Worm (Caenorhabditis elegans) whole organism, young adult: Measurements from ENCODE around the gene C16A3.2.

ENCODE experiments used
- B0019.2 ChIP-seq: fragments of 200-800 bp; sonication (Bioruptor generic); conservative IDR thresholded peaks from 2 replicates; pipeline ENCODE4 v1.3.6; 2022; ENCODE audit warnings: missing genetic modification reagents, missing genetic modification characterization, missing compliant biosample characterization
- C17E4.6 ChIP-seq: fragments of 200-800 bp; sonication (Bioruptor generic); IDR thresholded peaks from 2 replicates; pipeline ENCODE4 v1.3.6; 2022; ENCODE audit warnings: missing genetic modification reagents, missing genetic modification characterization, missing compliant biosample characterization
- F10E7.11 ChIP-seq: sonication (generic microtip); optimal IDR thresholded peaks from 2 replicates; lab custom pipeline; 2017; ENCODE audit warnings: mild to moderate bottlenecking, missing genetic modification characterization, moderate library complexity, missing compliant biosample characterization
- F33H1.4 ChIP-seq: fragments of 200-800 bp; sonication (Bioruptor generic); IDR thresholded peaks from 2 replicates; pipeline ENCODE4 v1.3.6; 2022; ENCODE audit warnings: missing genetic modification reagents, missing genetic modification characterization, missing compliant biosample characterization
- F37B4.10 ChIP-seq: fragments of 200-800 bp; sonication (Bioruptor generic); IDR thresholded peaks from 2 replicates; pipeline ENCODE4 v1.3.6; 2022; ENCODE audit warnings: missing genetic modification characterization, missing compliant biosample characterization
- F49E8.2 ChIP-seq: sonication (generic microtip); optimal IDR thresholded peaks from 3 replicates; lab custom pipeline; 2017; ENCODE audit warnings: missing genetic modification characterization, mild to moderate bottlenecking, missing compliant biosample characterization, antibody characterized with exemption, moderate library complexity; ENCODE audit not compliant: insufficient read depth
- F52B5.7 ChIP-seq: sonication (generic microtip); optimal IDR thresholded peaks from 2 replicates; lab custom pipeline; 2016; ENCODE audit warnings: mild to moderate bottlenecking, missing genetic modification characterization, missing compliant biosample characterization
- F55B11.4 ChIP-seq: sonication (generic microtip); optimal IDR thresholded peaks from 2 replicates; lab custom pipeline; 2016; ENCODE audit warnings: missing compliant biosample characterization, missing genetic modification characterization, borderline replicate concordance; ENCODE audit not compliant: insufficient read depth
- Y53F4B.3 ChIP-seq: fragments of 200-800 bp; sonication (Bioruptor generic); IDR thresholded peaks from 2 replicates; pipeline ENCODE4 v1.3.6; 2022; ENCODE audit warnings: missing genetic modification reagents, missing genetic modification characterization, missing compliant biosample characterization
- Y67H2A.10 ChIP-seq: fragments of 200-800 bp; sonication (Bioruptor generic); conservative IDR thresholded peaks from 2 replicates; pipeline ENCODE4 v1.3.6; 2022; ENCODE audit warnings: missing genetic modification reagents, missing genetic modification characterization, missing compliant biosample characterization
- atf-7 ChIP-seq: sonication (generic microtip); optimal IDR thresholded peaks from 2 replicates; lab custom pipeline; 2017; ENCODE audit warnings: mild to moderate bottlenecking, missing genetic modification characterization, missing compliant biosample characterization
- attf-5 ChIP-seq: fragments of 200-800 bp; sonication (Bioruptor generic); optimal IDR thresholded peaks from 2 replicates; lab custom pipeline; 2018; ENCODE audit warnings: mild to moderate bottlenecking, missing genetic modification characterization, missing compliant biosample characterization
- cebp-1 ChIP-seq, 2 experiments: fragments of 200-800 bp in 1 of 2; sonication (Bioruptor generic) in 1 of 2; sonication (generic microtip) in 1 of 2; IDR thresholded peaks in 1 of 2; optimal IDR thresholded peaks in 1 of 2; 2 replicates each; pipeline versions ENCODE4 v1.3.6 to Lab custom; 2017 to 2022; ENCODE audit warnings: missing compliant biosample characterization in 2 of 2, missing genetic modification characterization in 2 of 2, mild to moderate bottlenecking in 1 of 2, missing genetic modification reagents in 1 of 2, moderate library complexity in 1 of 2
- ceh-58 ChIP-seq: fragments of 200-800 bp; sonication (Bioruptor generic); IDR thresholded peaks from 2 replicates; pipeline ENCODE4 v1.3.6; 2022; ENCODE audit warnings: missing genetic modification characterization, missing compliant biosample characterization
- chd-7 ChIP-seq: sonication (generic microtip); optimal IDR thresholded peaks from 2 replicates; lab custom pipeline; 2016; ENCODE audit warnings: mild to moderate bottlenecking, missing genetic modification characterization, moderate library complexity, missing compliant biosample characterization
- die-1 ChIP-seq: sonication (generic microtip); optimal IDR thresholded peaks from 2 replicates; lab custom pipeline; 2016; ENCODE audit warnings: missing genotype, mild to moderate bottlenecking, missing genetic modification characterization, missing compliant biosample characterization
- dpff-1 ChIP-seq: sonication (generic microtip); optimal IDR thresholded peaks from 2 replicates; lab custom pipeline; 2017; ENCODE audit warnings: mild to moderate bottlenecking, missing genetic modification characterization, missing compliant biosample characterization
- efl-1 ChIP-seq: fragments of 150-350 bp; optimal IDR thresholded peaks from 2 replicates; lab custom pipeline; 2014; ENCODE audit warnings: missing biosample characterization, missing genetic modification reagents, missing genetic modification characterization
- egl-18 ChIP-seq: fragments of 200-800 bp; sonication (Bioruptor generic); IDR thresholded peaks from 2 replicates; pipeline ENCODE4 v1.3.6; 2022; ENCODE audit warnings: missing genetic modification reagents, missing genetic modification characterization, missing compliant biosample characterization
- egrh-3 ChIP-seq: fragments of 200-800 bp; sonication (Bioruptor generic); IDR thresholded peaks from 2 replicates; pipeline ENCODE4 v1.3.6; 2022; ENCODE audit warnings: missing genetic modification reagents, missing genetic modification characterization, missing compliant biosample characterization
- ekl-4 ChIP-seq: fragments of 200-800 bp; sonication (Bioruptor generic); IDR thresholded peaks from 2 replicates; pipeline ENCODE4 v1.3.6; 2022; ENCODE audit warnings: missing genetic modification reagents, missing genetic modification characterization, missing compliant biosample characterization
- fkh-3 ChIP-seq: sonication (generic microtip); optimal IDR thresholded peaks from 2 replicates; lab custom pipeline; 2016; ENCODE audit warnings: mild to moderate bottlenecking, missing genetic modification characterization, missing compliant biosample characterization
- gei-17 ChIP-seq: fragments of 200-800 bp; sonication (Bioruptor generic); optimal IDR thresholded peaks from 2 replicates; lab custom pipeline; 2018; ENCODE audit warnings: mild to moderate bottlenecking, missing genetic modification characterization, missing compliant biosample characterization
- hmg-1.2 ChIP-seq: fragments of 200-800 bp; sonication (Bioruptor generic); IDR thresholded peaks from 2 replicates; pipeline ENCODE4 v1.3.6; 2022; ENCODE audit warnings: missing genetic modification reagents, missing genetic modification characterization, missing compliant biosample characterization
- let-526 ChIP-seq: fragments of 200-800 bp; sonication (Bioruptor generic); IDR thresholded peaks from 2 replicates; pipeline ENCODE4 v1.3.6; 2022; ENCODE audit warnings: missing genetic modification reagents, missing genetic modification characterization, missing compliant biosample characterization
- lin-26 ChIP-seq: fragments of 200-800 bp; sonication (Bioruptor generic); IDR thresholded peaks from 2 replicates; pipeline ENCODE4 v1.3.6; 2022; ENCODE audit warnings: missing genetic modification reagents, missing genetic modification characterization, missing compliant biosample characterization
- lsl-1 ChIP-seq: fragments of 200-800 bp; sonication (Bioruptor generic); optimal IDR thresholded peaks from 2 replicates; lab custom pipeline; 2018; ENCODE audit warnings: mild to moderate bottlenecking, missing genetic modification characterization, moderate library complexity, missing compliant biosample characterization
- madf-3 ChIP-seq: fragments of 200-800 bp; sonication (Bioruptor generic); IDR thresholded peaks from 2 replicates; pipeline ENCODE4 v1.3.6; 2022; ENCODE audit warnings: missing genetic modification reagents, missing genetic modification characterization, missing compliant biosample characterization
- madf-6 ChIP-seq: fragments of 200-800 bp; sonication (Bioruptor generic); IDR thresholded peaks from 2 replicates; pipeline ENCODE4 v1.3.6; 2022; ENCODE audit warnings: missing genetic modification reagents, missing genetic modification characterization, missing compliant biosample characterization
- madf-8 ChIP-seq: fragments of 200-800 bp; sonication (Bioruptor generic); conservative IDR thresholded peaks from 2 replicates; pipeline ENCODE4 v1.3.6; 2022; ENCODE audit warnings: missing genetic modification reagents, missing genetic modification characterization, missing compliant biosample characterization
- mcd-1 ChIP-seq: fragments of 200-800 bp; sonication (Bioruptor generic); IDR thresholded peaks from 2 replicates; pipeline ENCODE4 v1.3.6; 2022; ENCODE audit warnings: missing genetic modification reagents, missing genetic modification characterization, missing compliant biosample characterization
- mes-4 ChIP-seq: sonication (generic microtip); optimal IDR thresholded peaks from 2 replicates; lab custom pipeline; 2016; ENCODE audit warnings: missing genotype, missing genetic modification characterization, missing compliant biosample characterization
- nfya-2 ChIP-seq: fragments of 200-800 bp; sonication (Bioruptor generic); IDR thresholded peaks from 2 replicates; pipeline ENCODE4 v1.3.6; 2022; ENCODE audit warnings: missing genetic modification reagents, missing genetic modification characterization, missing compliant biosample characterization
- nhr-80 ChIP-seq: sonication (generic microtip); optimal IDR thresholded peaks from 2 replicates; lab custom pipeline; 2016; ENCODE audit warnings: missing genetic modification characterization, missing compliant biosample characterization
- nhr-90 ChIP-seq: sonication (generic microtip); optimal IDR thresholded peaks from 2 replicates; lab custom pipeline; 2016; ENCODE audit warnings: missing genotype, mild to moderate bottlenecking, missing genetic modification characterization, missing compliant biosample characterization
- pha-4 ChIP-seq: fragments of 150-350 bp; sonication (generic microtip); optimal IDR thresholded peaks from 2 replicates; lab custom pipeline; 2014; ENCODE audit warnings: missing biosample characterization, missing genetic modification reagents, missing genetic modification characterization
- repo-1 ChIP-seq: sonication (generic microtip); optimal IDR thresholded peaks from 2 replicates; lab custom pipeline; 2017; ENCODE audit warnings: mild to moderate bottlenecking, missing genetic modification characterization, missing compliant biosample characterization
- snpc-1.3 ChIP-seq: sonication (generic microtip); optimal IDR thresholded peaks from 2 replicates; lab custom pipeline; 2017; ENCODE audit warnings: missing genetic modification characterization, mild to moderate bottlenecking, missing compliant biosample characterization, antibody characterized with exemption, moderate library complexity, missing genotype, missing genetic modification reagents; ENCODE audit not compliant: insufficient read depth
- somi-1 ChIP-seq: fragments of 200-800 bp; sonication (Bioruptor generic); optimal IDR thresholded peaks from 2 replicates; lab custom pipeline; 2018; ENCODE audit warnings: mild to moderate bottlenecking, missing genetic modification characterization, missing compliant biosample characterization
- tbx-9 ChIP-seq: sonication (generic microtip); optimal IDR thresholded peaks from 2 replicates; lab custom pipeline; 2016; ENCODE audit warnings: borderline replicate concordance, missing genetic modification characterization, inconsistent platforms, missing compliant biosample characterization
- xnd-1 ChIP-seq: sonication (generic microtip); optimal IDR thresholded peaks from 2 replicates; lab custom pipeline; 2016; ENCODE audit warnings: missing genotype, missing genetic modification reagents, missing genetic modification characterization, missing compliant biosample characterization
- ztf-18 ChIP-seq: sonication (generic microtip); optimal IDR thresholded peaks from 2 replicates; lab custom pipeline; 2016; ENCODE audit warnings: missing genotype, mild to moderate bottlenecking, missing genetic modification characterization, missing compliant biosample characterization

Gene C16A3.2

DNA sequence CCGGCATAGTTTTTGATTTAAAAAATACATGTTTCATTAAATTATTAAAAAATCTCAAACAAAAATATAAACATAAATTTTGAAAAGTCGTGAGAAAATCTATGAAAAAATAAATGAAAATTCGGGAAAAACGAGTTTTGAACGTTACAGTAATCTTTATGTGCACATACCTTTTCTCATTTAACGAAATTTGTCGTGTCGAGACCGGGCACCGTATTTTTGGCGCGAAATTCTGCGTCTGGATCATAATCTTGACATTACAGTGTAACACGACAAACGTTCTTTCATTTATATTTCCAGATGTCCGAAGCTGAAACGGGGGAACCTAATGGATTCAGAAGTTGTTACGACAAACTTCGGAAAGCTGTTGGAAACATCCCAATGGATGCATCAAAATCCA is at the start of gene C16A3.2:
Gene C16A3.2, plus strand, starts transcription at position 301 of the 400 bp plus-strand sequence.
- TF ChIP-seq egl-18 = no peak
- TF ChIP-seq ztf-18 (tag; lab: Kevin White, UChicago) = no peak
- TF ChIP-seq mcd-1 (GFP tag; lab: Robert Waterston, UW) = no peak
- TF ChIP-seq repo-1 (tag; lab: Kevin White, UChicago) = no peak
- no peak for TF ChIP-seq F55B11.4 (tag; lab: Kevin White, UChicago)
- TF ChIP-seq xnd-1 (tag; lab: Kevin White, UChicago) = no peak
- TF ChIP-seq madf-6 (GFP tag; lab: Robert Waterston, UW) = no peak
- TF ChIP-seq lsl-1 = peak; percentile 0

DNA sequence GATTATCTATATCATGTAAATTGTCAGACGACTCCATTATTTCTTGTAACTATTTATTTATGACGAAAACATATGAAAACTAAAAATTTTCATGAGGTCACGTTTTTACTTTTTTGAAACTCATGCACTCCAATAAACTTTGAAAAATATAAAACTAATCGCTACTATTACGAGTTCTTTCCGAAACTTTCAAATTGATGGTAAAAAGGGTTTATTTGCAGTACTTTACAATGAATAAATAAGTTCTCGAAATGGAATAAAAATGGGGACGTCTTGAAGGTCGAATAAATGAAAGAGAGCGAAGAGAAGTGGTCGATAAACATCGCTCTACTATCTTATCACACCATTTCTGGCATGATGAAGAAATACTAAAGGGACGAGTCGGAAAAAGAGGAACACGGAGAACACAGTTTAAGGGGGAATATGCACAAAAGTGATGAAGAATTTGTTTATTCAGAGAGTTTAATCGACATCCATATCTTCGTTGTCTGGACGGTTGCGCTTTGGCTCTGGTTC is 49.7 kb upstream of the C16A3.2 start, which contains the start of gene let-767:
Gene let-767, minus strand, starts transcription at position 51 of the 516 bp plus-strand sequence.
- TF ChIP-seq hmg-1.2 (GFP tag; lab: Robert Waterston, UW) = 0 out of 2 replicates have a peak, but pooled peaks have one; percentile 4
- TF ChIP-seq mes-4 (tag; lab: Kevin White, UChicago) = no peak
- TF ChIP-seq F10E7.11 (tag; lab: Kevin White, UChicago) = no peak
- no peak for TF ChIP-seq F52B5.7 (tag; lab: Kevin White, UChicago)
- no peak for TF ChIP-seq B0019.2 (GFP tag; lab: Robert Waterston, UW)
- no peak for TF ChIP-seq die-1
- peak; percentile 32; the same call in 1 of the 2 replicates for TF ChIP-seq ekl-4
- 0 out of 2 replicates have a peak, but pooled peaks have one; percentile 36 for TF ChIP-seq madf-3 (GFP tag; lab: Robert Waterston, UW)
- TF ChIP-seq Y67H2A.10 (GFP tag; lab: Robert Waterston, UW) = no peak
- peak; percentile 45 for TF ChIP-seq nhr-80 (tag; lab: Kevin White, UChicago)

DNA sequence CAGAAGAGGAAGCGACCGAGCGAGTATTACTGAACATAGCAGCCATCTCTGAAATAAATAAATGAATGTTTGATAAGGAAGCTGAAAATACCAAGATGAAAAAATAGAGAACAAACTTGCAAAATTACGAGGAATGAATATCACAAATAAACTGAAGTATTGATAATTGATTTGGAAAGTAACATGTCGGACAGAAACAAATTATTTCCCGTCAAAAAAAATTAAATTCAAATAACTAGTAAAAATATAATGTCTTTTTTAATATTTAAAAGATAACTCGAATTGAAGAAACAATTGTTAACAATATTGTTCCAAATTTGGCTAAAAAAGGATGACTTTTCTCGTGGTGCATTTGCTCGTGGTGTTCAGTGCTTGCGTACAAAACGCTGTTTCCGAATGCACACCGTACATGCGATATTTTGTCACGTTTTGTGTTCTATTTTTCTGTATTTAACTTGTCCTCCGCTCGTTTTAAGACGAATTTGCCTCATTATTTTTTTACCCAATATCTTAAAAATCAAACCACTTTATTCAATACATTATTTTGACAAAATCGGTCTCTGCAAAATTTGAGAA is 47.7 kb upstream of the C16A3.2 start, which contains the start of gene rpn-13:
Gene rpn-13, minus strand, starts transcription at position 51 of the 576 bp plus-strand sequence.
- TF ChIP-seq tbx-9 (tag; lab: Kevin White, UChicago) = no peak
- TF ChIP-seq madf-8 (GFP tag; lab: Robert Waterston, UW) = no peak
- TF ChIP-seq F37B4.10 = no peak
- no peak for TF ChIP-seq ceh-58 (GFP tag; lab: Robert Waterston, UW)
- no peak for TF ChIP-seq F49E8.2
- no peak for TF ChIP-seq F33H1.4
- TF ChIP-seq snpc-1.3 (tag; lab: Kevin White, UChicago) = peak; percentile 28
- TF ChIP-seq let-526 = no peak
- TF ChIP-seq chd-7 (tag; lab: Kevin White, UChicago) = no peak
- TF ChIP-seq egrh-3 (GFP tag; lab: Robert Waterston, UW) = no peak
- no peak for TF ChIP-seq atf-7 (tag; lab: Kevin White, UChicago)
- no peak for TF ChIP-seq fkh-3 (tag; lab: Kevin White, UChicago)
- no peak for TF ChIP-seq Y53F4B.3 (GFP tag; lab: Robert Waterston, UW)
- no peak for TF ChIP-seq dpff-1 (tag; lab: Kevin White, UChicago)
- no peak for TF ChIP-seq lin-26 (GFP tag; lab: Robert Waterston, UW)
- TF ChIP-seq lsl-1 = peak; percentile 73
- TF ChIP-seq C17E4.6 (GFP tag; lab: Robert Waterston, UW) = no peak
- TF ChIP-seq attf-5 (GFP tag; lab: Kevin White, UChicago) = peak; percentile 49
- TF ChIP-seq gei-17 = no peak
- no peak for TF ChIP-seq cebp-1 (GFP tag; IDR thresholded peaks at IDR 0.05; lab: Robert Waterston, UW)
- TF ChIP-seq cebp-1 (tag; optimal IDR thresholded peaks at IDR 0.05; lab: Kevin White, UChicago) = peak; percentile 20
- TF ChIP-seq hmg-1.2 (GFP tag; lab: Robert Waterston, UW) = no peak
- no peak for TF ChIP-seq nfya-2 (GFP tag; lab: Robert Waterston, UW)
- TF ChIP-seq madf-6 (GFP tag; lab: Robert Waterston, UW) = 0 out of 2 replicates have a peak, but pooled peaks have one; percentile 22
- TF ChIP-seq efl-1 = no peak
- no peak for TF ChIP-seq pha-4 (tag; lab: Kevin White, UChicago)
- TF ChIP-seq nhr-90 = no peak
- no peak for TF ChIP-seq somi-1 (GFP tag; lab: Kevin White, UChicago)
